Worm (Caenorhabditis elegans): ENCODE data around the gene acly-1.

- TF ChIP-seq skn-1 (tag; optimal IDR thresholded peaks at IDR 0.05) = no peak
- TF ChIP-seq pha-4 (GFP tag; IDR thresholded peaks at IDR 0.05) = no peak
- no peak for TF ChIP-seq pha-4 (tag; optimal IDR thresholded peaks at IDR 0.05)
- no peak for TF ChIP-seq lin-1 (GFP tag; IDR thresholded peaks at IDR 0.05)
- TF ChIP-seq pqm-1 (tag; optimal IDR thresholded peaks at IDR 0.05) = no peak
- TF ChIP-seq gei-8 (GFP tag; optimal IDR thresholded peaks at IDR 0.05) = no peak
- no peak for TF ChIP-seq egl-27 (tag; optimal IDR thresholded peaks at IDR 0.05)
- TF ChIP-seq lin-15B (tag; optimal IDR thresholded peaks at IDR 0.05) = no peak
These were observed 33.6 kb upstream of the acly-1 start for ce11 chrX:1445696-1446095.

Data from whole organism, L4 larva.